Fruit fly (Drosophila melanogaster) whole organism, embryonic: ENCODE results near the gene CG15019.

Experiments used
- ATbp ChIP-seq: fragments of 200-800 bp; sonication (Bioruptor generic); optimal IDR thresholded peaks from 2 replicates; lab custom pipeline; 2017; ENCODE audit warnings: missing biosample characterization, mild to moderate bottlenecking, missing genetic modification characterization, missing genetic modification reagents
- Aef1 ChIP-seq: fragments of 200-800 bp; sonication (Bioruptor generic); IDR thresholded peaks from 3 replicates; pipeline ENCODE4 v1.3.6; 2022; ENCODE audit warnings: missing biosample characterization, missing genetic modification characterization
- Blimp-1 ChIP-seq: fragments of 200-800 bp; sonication (Bioruptor generic); optimal IDR thresholded peaks from 3 replicates; lab custom pipeline; 2018; ENCODE audit warnings: missing biosample characterization, missing genetic modification characterization, mild to moderate bottlenecking, moderate library complexity, missing genetic modification reagents
- CG10366 ChIP-seq: fragments of 200-800 bp; sonication (Bioruptor generic); IDR thresholded peaks from 2 replicates; pipeline ENCODE4 v1.3.6; 2022; ENCODE audit warnings: missing biosample characterization, missing genetic modification characterization
- CG10431 ChIP-seq: fragments of 200-800 bp; sonication (Bioruptor generic); optimal IDR thresholded peaks from 3 replicates; lab custom pipeline; 2018; ENCODE audit warnings: missing biosample characterization, mild to moderate bottlenecking, missing genetic modification characterization
- CG1603 ChIP-seq: fragments of 200-800 bp; sonication (Bioruptor generic); optimal IDR thresholded peaks from 2 replicates; lab custom pipeline; 2019; ENCODE audit warnings: missing biosample characterization, mild to moderate bottlenecking, missing genetic modification characterization, moderate library complexity
- CG17359 ChIP-seq: fragments of 200-800 bp; sonication (Bioruptor generic); optimal IDR thresholded peaks from 3 replicates; lab custom pipeline; 2018; ENCODE audit warnings: missing biosample characterization, mild to moderate bottlenecking, missing genetic modification characterization, moderate library complexity
- CG17361 ChIP-seq: fragments of 200-800 bp; sonication (Bioruptor generic); IDR thresholded peaks from 3 replicates; pipeline ENCODE4 v1.3.6; 2022; ENCODE audit warnings: missing biosample characterization, missing genetic modification characterization
- CG2678 ChIP-seq: fragments of 200-800 bp; sonication (Bioruptor generic); optimal IDR thresholded peaks from 3 replicates; lab custom pipeline; 2019; ENCODE audit warnings: missing biosample characterization, mild to moderate bottlenecking, missing genetic modification characterization, moderate library complexity
- CG2712 ChIP-seq: fragments of 200-800 bp; optimal IDR thresholded peaks from 3 replicates; lab custom pipeline; 2019; ENCODE audit warnings: missing biosample characterization, mild to moderate bottlenecking, missing genetic modification characterization, moderate library complexity
- CG2889 ChIP-seq: fragments of 200-800 bp; sonication (Bioruptor generic); IDR thresholded peaks from 3 replicates; pipeline ENCODE4 v1.3.6; 2022; ENCODE audit warnings: missing biosample characterization, missing genetic modification characterization
- CG32767 ChIP-seq: fragments of 200-800 bp; sonication (Bioruptor generic); IDR thresholded peaks from 2 replicates; pipeline ENCODE4 v1.3.6; 2022; ENCODE audit warnings: missing biosample characterization, missing genetic modification characterization
- CG5180 ChIP-seq: fragments of 200-800 bp; sonication (Bioruptor generic); optimal IDR thresholded peaks from 3 replicates; lab custom pipeline; 2017; ENCODE audit warnings: missing biosample characterization, missing genetic modification characterization, mild to moderate bottlenecking, moderate library complexity, missing genetic modification reagents
- CG6813 ChIP-seq: fragments of 200-800 bp; sonication (Bioruptor generic); optimal IDR thresholded peaks from 2 replicates; lab custom pipeline; 2017; ENCODE audit warnings: missing biosample characterization, missing genetic modification characterization, mild to moderate bottlenecking, moderate library complexity, missing genetic modification reagents
- CG9932 ChIP-seq: fragments of 200-800 bp; sonication (Bioruptor generic); IDR thresholded peaks from 2 replicates; pipeline ENCODE4 v1.3.6; 2022; ENCODE audit warnings: missing biosample characterization, missing genetic modification characterization
- D19A ChIP-seq: fragments of 200-800 bp; optimal IDR thresholded peaks from 3 replicates; lab custom pipeline; 2019; ENCODE audit warnings: missing biosample characterization, mild to moderate bottlenecking, missing genetic modification characterization, moderate library complexity
- Dbx ChIP-seq: fragments of 200-800 bp; sonication (Bioruptor generic); IDR thresholded peaks from 3 replicates; pipeline ENCODE4 v1.3.6; 2022; ENCODE audit warnings: missing biosample characterization, missing genetic modification characterization
- HmgZ ChIP-seq: fragments of 200-800 bp; sonication (Bioruptor generic); optimal IDR thresholded peaks from 2 replicates; lab custom pipeline; 2018; ENCODE audit warnings: missing biosample characterization, mild to moderate bottlenecking, missing genetic modification characterization
- Hr39 ChIP-seq: fragments of >200 bp; optimal IDR thresholded peaks from 2 replicates; lab custom pipeline; 2017
- MESR4 ChIP-seq: fragments of 200-800 bp; sonication (Bioruptor generic); optimal IDR thresholded peaks from 2 replicates; lab custom pipeline; 2018; ENCODE audit warnings: missing biosample characterization, mild to moderate bottlenecking, missing genetic modification characterization, moderate library complexity
- Oaz ChIP-seq: fragments of 200-800 bp; sonication (Bioruptor generic); IDR thresholded peaks from 2 replicates; pipeline ENCODE4 v1.3.6; 2022; ENCODE audit warnings: missing biosample characterization, missing genetic modification characterization
- PHDP ChIP-seq: fragments of 200-800 bp; sonication (Bioruptor generic); optimal IDR thresholded peaks from 3 replicates; lab custom pipeline; 2018; ENCODE audit warnings: missing biosample characterization, mild to moderate bottlenecking, missing genetic modification characterization, moderate library complexity
- Ptx1 ChIP-seq: fragments of 200-800 bp; sonication (Bioruptor generic); IDR thresholded peaks from 2 replicates; pipeline ENCODE4 v1.3.6; 2022; ENCODE audit warnings: missing biosample characterization, missing genetic modification characterization
- Sox102F ChIP-seq: fragments of 200-800 bp; sonication (Bioruptor generic); optimal IDR thresholded peaks from 2 replicates; lab custom pipeline; 2018; ENCODE audit warnings: missing biosample characterization, mild to moderate bottlenecking, missing genetic modification characterization, moderate library complexity
- Ssrp ChIP-seq: fragments of 200-800 bp; sonication (Bioruptor generic); optimal IDR thresholded peaks from 2 replicates; lab custom pipeline; 2018; ENCODE audit warnings: missing biosample characterization, mild to moderate bottlenecking, missing genetic modification characterization, moderate library complexity
- ara ChIP-seq: fragments of 200-800 bp; sonication (Bioruptor generic); IDR thresholded peaks from 2 replicates; pipeline ENCODE4 v1.3.6; 2022; ENCODE audit warnings: missing biosample characterization, missing genetic modification characterization
- ase ChIP-seq: fragments of 200-800 bp; sonication (Bioruptor generic); IDR thresholded peaks from 3 replicates; pipeline ENCODE4 v1.3.6; 2022; ENCODE audit warnings: missing biosample characterization, missing genetic modification characterization
- cato ChIP-seq: fragments of 200-800 bp; sonication (Bioruptor generic); optimal IDR thresholded peaks from 2 replicates; lab custom pipeline; 2016; ENCODE audit warnings: missing biosample characterization, missing genetic modification characterization, borderline replicate concordance
- ci ChIP-seq: fragments of 200-800 bp; sonication (Bioruptor generic); IDR thresholded peaks from 3 replicates; pipeline ENCODE4 v1.3.6; 2022; ENCODE audit warnings: missing biosample characterization, missing genetic modification characterization
- dimm ChIP-seq: fragments of 200-800 bp; sonication (Bioruptor generic); IDR thresholded peaks from 2 replicates; pipeline ENCODE4 v1.3.6; 2022; ENCODE audit warnings: missing biosample characterization, missing genetic modification characterization
- dm ChIP-seq: fragments of 200-800 bp; sonication (Bioruptor generic); optimal IDR thresholded peaks from 3 replicates; lab custom pipeline; 2016; ENCODE audit warnings: missing biosample characterization, missing genetic modification characterization
- dysf ChIP-seq: fragments of 200-800 bp; sonication (Bioruptor generic); IDR thresholded peaks from 3 replicates; pipeline ENCODE4 v1.3.6; 2022; ENCODE audit warnings: missing biosample characterization, missing genetic modification characterization
- ewg ChIP-seq: fragments of 200-800 bp; sonication (Bioruptor generic); optimal IDR thresholded peaks from 3 replicates; lab custom pipeline; 2017; ENCODE audit warnings: mild to moderate bottlenecking, missing biosample characterization, missing genetic modification reagents, missing genetic modification characterization
- gsb ChIP-seq: fragments of 200-800 bp; sonication (Bioruptor generic); IDR thresholded peaks from 2 replicates; pipeline ENCODE4 v1.3.6; 2022; ENCODE audit warnings: missing biosample characterization, missing genetic modification characterization
- h ChIP-seq: fragments of >200 bp; optimal IDR thresholded peaks from 2 replicates; lab custom pipeline; 2017
- ind ChIP-seq: fragments of 200-800 bp; sonication (Bioruptor generic); optimal IDR thresholded peaks from 3 replicates; lab custom pipeline; 2016; ENCODE audit warnings: missing biosample characterization, missing genetic modification characterization
- knrl ChIP-seq: fragments of 200-800 bp; sonication (Bioruptor generic); IDR thresholded peaks from 3 replicates; pipeline ENCODE4 v1.3.6; 2022; ENCODE audit warnings: missing biosample characterization, missing genetic modification characterization; ENCODE audit not compliant: partially characterized antibody
- nerfin-1 ChIP-seq: fragments of 200-800 bp; sonication (Bioruptor generic); optimal IDR thresholded peaks from 3 replicates; lab custom pipeline; 2019; ENCODE audit warnings: missing biosample characterization, mild to moderate bottlenecking, missing genetic modification characterization, moderate library complexity
- nmo ChIP-seq: fragments of 200-800 bp; sonication (Bioruptor generic); optimal IDR thresholded peaks from 2 replicates; lab custom pipeline; 2018; ENCODE audit warnings: missing biosample characterization, mild to moderate bottlenecking, missing genetic modification characterization, moderate library complexity
- p53 ChIP-seq: fragments of 200-800 bp; sonication (Bioruptor generic); optimal IDR thresholded peaks from 2 replicates; lab custom pipeline; 2016; ENCODE audit warnings: missing biosample characterization, missing genetic modification characterization
- pan ChIP-seq, 4 experiments: fragments of >200 bp in 3 of 4; fragments of 200-800 bp in 1 of 4; sonication (Bioruptor generic) in 1 of 4; optimal IDR thresholded peaks in 3 of 4; IDR thresholded peaks in 1 of 4; 2 replicates each; pipeline versions ENCODE4 v1.3.6 to Lab custom; 2017 to 2022; ENCODE audit warnings: missing biosample characterization in 2 of 4, missing genetic modification characterization in 2 of 4, mixed read lengths in 1 of 4
- pnt ChIP-seq: fragments of 200-800 bp; sonication (Bioruptor generic); optimal IDR thresholded peaks from 3 replicates; lab custom pipeline; 2016; ENCODE audit warnings: missing biosample characterization, missing genetic modification characterization
- prd ChIP-seq, 3 experiments: fragments of >200 bp in 2 of 3; fragments of 200-800 bp in 1 of 3; sonication (Bioruptor generic) in 1 of 3; optimal IDR thresholded peaks in 2 of 3; IDR thresholded peaks in 1 of 3; 2 replicates in 2 of 3; 3 replicates in 1 of 3; pipeline versions ENCODE4 v1.3.6 to Lab custom; 2017 to 2022; ENCODE audit warnings: missing biosample characterization in 1 of 3, missing genetic modification characterization in 1 of 3
- row ChIP-seq: fragments of 200-800 bp; sonication (Bioruptor generic); IDR thresholded peaks from 3 replicates; pipeline ENCODE4 v1.3.6; 2022; ENCODE audit warnings: missing biosample characterization, missing genetic modification characterization
- ssp ChIP-seq: fragments of 200-800 bp; sonication (Bioruptor generic); IDR thresholded peaks from 2 replicates; pipeline ENCODE4 v1.3.6; 2022; ENCODE audit warnings: missing biosample characterization, missing genetic modification characterization
- zen ChIP-seq: fragments of 200-800 bp; sonication (Bioruptor generic); optimal IDR thresholded peaks from 3 replicates; lab custom pipeline; 2018; ENCODE audit warnings: missing biosample characterization, mild to moderate bottlenecking, missing genetic modification characterization, moderate library complexity

Gene CG15019

DNA sequence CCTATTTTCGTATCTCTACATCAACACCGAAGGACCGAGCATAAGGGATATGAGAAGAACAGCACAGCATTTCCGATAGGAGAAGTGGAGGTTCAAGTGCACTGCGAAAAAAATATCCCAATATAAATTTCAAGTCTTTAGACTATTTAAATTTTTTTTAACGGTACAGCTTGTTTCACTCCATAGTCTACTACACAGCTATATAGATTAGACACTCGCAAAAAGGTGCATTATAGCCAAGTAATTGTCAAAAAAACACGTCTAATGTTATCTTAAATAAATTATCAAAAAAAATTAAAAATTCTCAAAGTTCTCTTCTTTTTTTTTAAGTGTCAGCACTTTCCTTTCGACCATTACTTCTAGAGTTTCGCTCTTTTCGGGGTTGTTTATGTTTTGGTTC, 27.0 kb downstream of the CG15019 start (continued):
- peak; percentile 6 for TF ChIP-seq D19A (tag; lab: Kevin White, UChicago)
- peak; percentile 80 for TF ChIP-seq row
- TF ChIP-seq CG9932 (GFP tag; lab: Robert Waterston, UW): peak; percentile 38
- TF ChIP-seq HmgZ (tag; lab: Kevin White, UChicago): peak; percentile 47
- peak; percentile 47 for TF ChIP-seq Ssrp (tag; lab: Kevin White, UChicago)
- peak; percentile 27 for TF ChIP-seq CG6813 (GFP tag; lab: Kevin White, UChicago)
- TF ChIP-seq CG17359 (tag; lab: Kevin White, UChicago): peak; percentile 55
- TF ChIP-seq dysf (GFP tag; lab: Robert Waterston, UW): peak; percentile 78
- TF ChIP-seq Aef1: peak; percentile 38; the same call in 2 of the 3 replicates
- no peak for TF ChIP-seq pan (optimal IDR thresholded peaks at IDR 0.05; lab: Kevin White, UChicago)
- peak in 1 of 2 experiments; percentile 62 for TF ChIP-seq pan (GFP tag; optimal IDR thresholded peaks at IDR 0.05 in 1 of 2, IDR thresholded peaks at IDR 0.05 in 1 of 2)
- no peak for TF ChIP-seq pnt (GFP tag; lab: Kevin White, UChicago)
- TF ChIP-seq CG2678: peak; percentile 83
- no peak for TF ChIP-seq CG1603 (tag; lab: Kevin White, UChicago)
- TF ChIP-seq, all 482 proteins: peak for 202

DNA sequence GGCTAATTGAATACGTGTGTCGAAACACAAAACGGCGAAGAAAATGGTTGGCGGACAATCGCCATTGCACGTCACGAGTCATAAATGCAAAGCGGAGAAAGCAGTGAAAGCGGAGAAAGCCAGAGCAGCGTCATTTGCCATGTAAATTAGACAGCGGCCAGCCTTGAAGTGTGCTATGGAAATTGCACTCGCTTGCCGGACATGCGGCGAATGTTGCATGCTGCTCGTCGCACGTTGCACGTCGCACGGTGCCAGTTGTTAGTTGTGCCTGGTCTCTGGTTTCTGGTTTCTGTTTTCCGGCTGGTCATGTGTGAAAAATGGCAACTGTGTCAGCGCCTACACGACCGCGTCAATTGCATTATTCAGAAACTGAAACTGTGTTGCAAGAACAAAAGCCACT, 28.4 kb downstream of the CG15019 start:
- TF ChIP-seq CG9932 (GFP tag; lab: Robert Waterston, UW): 0 out of 2 replicates have a peak, but pooled peaks have one; percentile 28
- no peak for TF ChIP-seq zen (tag; lab: Kevin White, UChicago)
- peak; percentile 46 for TF ChIP-seq Blimp-1 (GFP tag; lab: Kevin White, UChicago)
- no peak for TF ChIP-seq CG32767 (GFP tag; lab: Robert Waterston, UW)
- TF ChIP-seq MESR4 (GFP tag; lab: Kevin White, UChicago): no peak
- no peak for TF ChIP-seq Dbx (GFP tag; lab: Robert Waterston, UW)
- no peak for TF ChIP-seq ewg
- 0 out of 3 replicates have a peak, but pooled peaks have one; percentile 34 for TF ChIP-seq ci (GFP tag; lab: Robert Waterston, UW)
- TF ChIP-seq Oaz (GFP tag; lab: Robert Waterston, UW): 0 out of 2 replicates have a peak, but pooled peaks have one; percentile 19
- 0 out of 2 replicates have a peak, but pooled peaks have one; percentile 5 for TF ChIP-seq ssp (GFP tag; lab: Robert Waterston, UW)
- TF ChIP-seq prd (optimal IDR thresholded peaks at IDR 0.05; lab: Kevin White, UChicago): no peak
- TF ChIP-seq prd (GFP tag; IDR thresholded peaks at IDR 0.05; lab: Robert Waterston, UW): no peak
- TF ChIP-seq ara (GFP tag; lab: Robert Waterston, UW): no peak
- TF ChIP-seq p53 (GFP tag; lab: Kevin White, UChicago): no peak
- 0 out of 3 replicates have a peak, but pooled peaks have one; percentile 8 for TF ChIP-seq knrl (GFP tag; lab: Robert Waterston, UW)
- TF ChIP-seq gsb (GFP tag; lab: Robert Waterston, UW): no peak
- TF ChIP-seq CG17361: no peak
- TF ChIP-seq CG5180 (GFP tag; lab: Kevin White, UChicago): peak; percentile 69
- TF ChIP-seq CG2889 (GFP tag; lab: Robert Waterston, UW): no peak
- peak; percentile 34 for TF ChIP-seq CG10431

DNA sequence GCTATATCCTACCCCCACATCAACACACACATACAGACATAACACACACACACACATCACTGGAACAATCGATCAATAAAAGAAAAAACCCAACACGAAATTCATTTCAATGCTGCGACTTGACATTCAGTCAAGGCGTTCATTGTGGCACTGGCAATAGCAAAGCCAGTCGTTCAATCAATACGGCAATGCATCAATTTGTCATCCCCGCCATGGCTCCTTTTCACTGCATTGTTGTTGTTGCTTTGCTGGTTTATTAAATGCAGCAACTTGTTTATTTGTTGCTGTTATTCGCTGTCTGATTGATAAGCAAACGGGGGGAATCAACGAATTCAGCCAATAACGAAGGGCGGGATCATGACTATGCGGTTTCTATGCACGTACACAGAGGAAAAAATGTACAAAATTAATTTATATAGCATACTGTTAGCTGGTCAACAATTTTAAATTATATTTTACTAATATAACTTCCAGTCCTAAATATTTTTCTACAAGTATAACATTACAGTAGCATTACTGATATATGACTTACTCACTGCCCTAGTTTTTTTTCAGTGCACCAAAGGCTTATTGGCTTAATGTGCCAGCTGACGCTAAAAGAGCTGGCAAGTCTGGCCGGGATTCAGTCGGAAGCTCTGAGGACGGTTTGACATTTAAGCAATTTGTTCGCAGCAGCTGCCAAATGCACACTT, 30.0 kb downstream of the CG15019 start:
- TF ChIP-seq ATbp (GFP tag; lab: Kevin White, UChicago): peak; percentile 18
- TF ChIP-seq Hr39: no peak
- peak; percentile 32 for TF ChIP-seq CG2712 (tag; lab: Kevin White, UChicago)
- no peak for TF ChIP-seq ssp (GFP tag; lab: Robert Waterston, UW)
- 0 out of 2 replicates have a peak, but pooled peaks have one; percentile 37 for TF ChIP-seq Oaz (GFP tag; lab: Robert Waterston, UW)
- TF ChIP-seq cato (GFP tag; lab: Kevin White, UChicago): no peak
- peak; percentile 53 for TF ChIP-seq CG10366
- TF ChIP-seq nmo (GFP tag; lab: Kevin White, UChicago): peak; percentile 13
- no peak for TF ChIP-seq h
- no peak for TF ChIP-seq PHDP (tag; lab: Kevin White, UChicago)
- no peak for TF ChIP-seq dm (GFP tag; lab: Kevin White, UChicago)
- peak; percentile 11 for TF ChIP-seq ind
- TF ChIP-seq dimm (GFP tag; lab: Robert Waterston, UW): 0 out of 2 replicates have a peak, but pooled peaks have one; percentile 5
- no peak for TF ChIP-seq nerfin-1
- TF ChIP-seq Sox102F (GFP tag; lab: Kevin White, UChicago): peak; percentile 40
- TF ChIP-seq Ptx1 (GFP tag; lab: Robert Waterston, UW): peak; percentile 64
- peak; percentile 15; the same call in 1 of the 3 replicates for TF ChIP-seq ase
